Worm (Caenorhabditis elegans): Measurements from ENCODE around the gene Y8A9A.2.

Y8A9A.2 gene

DNA sequence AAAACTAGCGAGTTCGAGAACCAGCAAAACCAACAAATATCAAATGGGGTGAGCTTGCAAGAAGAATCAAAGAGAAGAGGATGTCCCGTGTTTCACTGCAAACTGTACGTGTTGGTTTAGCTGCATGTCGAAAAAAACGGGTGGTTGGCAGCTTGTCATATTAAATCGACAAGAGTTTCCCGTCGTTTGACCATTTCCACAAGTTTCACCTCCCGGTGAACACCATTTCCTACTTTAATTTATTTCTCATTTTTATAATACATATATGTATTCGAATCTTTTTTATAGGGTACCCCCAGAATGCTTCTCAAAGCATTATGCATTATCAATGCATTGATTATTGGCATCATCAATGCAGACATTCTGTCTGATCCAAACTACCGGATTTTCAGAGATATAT lies at the start of gene Y8A9A.2:
Y8A9A.2 (plus strand) TSS at position 301 of the 400 bp plus-strand sequence.
- TF ChIP-seq nhr-76 (tag; optimal IDR thresholded peaks at IDR 0.05) (no peak), nhr-77 (tag; optimal IDR thresholded peaks at IDR 0.05) (no peak), elt-1 (tag; optimal IDR thresholded peaks at IDR 0.05) (no peak), fkh-10 (GFP tag; optimal IDR thresholded peaks at IDR 0.05) (no peak)

DNA sequence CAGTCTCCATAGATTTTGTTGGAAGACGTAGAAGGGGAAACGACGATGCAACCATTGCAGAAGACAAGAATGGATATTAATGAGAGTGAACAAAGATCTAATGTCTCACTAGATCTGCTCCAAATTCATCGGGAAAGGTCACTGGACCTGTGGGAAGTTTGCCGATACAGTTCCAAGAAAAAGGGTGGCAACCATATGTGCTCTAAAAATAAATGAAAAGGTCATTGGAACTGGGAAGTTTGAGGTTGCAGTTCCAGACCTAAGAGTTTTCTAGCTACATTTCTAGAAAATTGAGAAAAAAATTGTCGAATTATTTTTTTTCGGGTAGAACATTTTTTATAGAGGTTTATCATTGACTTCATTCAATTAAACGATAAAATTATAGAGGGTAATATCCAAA lies 48.0 kb upstream of the Y8A9A.2 start, which contains the start of gene fbxb-92:
fbxb-92 (minus strand) TSS at position 101 of the 400 bp plus-strand sequence.
- TF ChIP-seq nhr-237 (tag; optimal IDR thresholded peaks at IDR 0.05), result no peak
- TF ChIP-seq eor-1 (tag; optimal IDR thresholded peaks at IDR 0.05), result no peak
- no peak for TF ChIP-seq nhr-43 (tag; optimal IDR thresholded peaks at IDR 0.05; ENCODE audit: poor library complexity, severe bottlenecking)
- TF ChIP-seq unc-39 (tag; optimal IDR thresholded peaks at IDR 0.05), result no peak
- no peak for TF ChIP-seq nfya-1 (tag; optimal IDR thresholded peaks at IDR 0.05; ENCODE audit: insufficient read depth)
- TF ChIP-seq R02D3.7 (tag; optimal IDR thresholded peaks at IDR 0.05), result no peak
- no peak for TF ChIP-seq nhr-28 (tag; optimal IDR thresholded peaks at IDR 0.05)
- TF ChIP-seq ceh-16 (tag; optimal IDR thresholded peaks at IDR 0.05), result no peak
- TF ChIP-seq egl-5 (tag; optimal IDR thresholded peaks at IDR 0.05), result no peak
- no peak for TF ChIP-seq ceh-9 (tag; optimal IDR thresholded peaks at IDR 0.05)
- no peak for TF ChIP-seq tbx-2 (tag; optimal IDR thresholded peaks at IDR 0.05)
- no peak for TF ChIP-seq elt-3 (tag; optimal IDR thresholded peaks at IDR 0.05)
- no peak for TF ChIP-seq jun-1 (tag; optimal IDR thresholded peaks at IDR 0.05)
- TF ChIP-seq ztf-4 (tag; optimal IDR thresholded peaks at IDR 0.05), result no peak
- TF ChIP-seq fkh-2 (tag; optimal IDR thresholded peaks at IDR 0.05), result no peak
- no peak for TF ChIP-seq nhr-76 (tag; optimal IDR thresholded peaks at IDR 0.05)
- no peak for TF ChIP-seq fkh-10 (GFP tag; optimal IDR thresholded peaks at IDR 0.05)
- TF ChIP-seq lin-15B (tag; optimal IDR thresholded peaks at IDR 0.05), result no peak

DNA sequence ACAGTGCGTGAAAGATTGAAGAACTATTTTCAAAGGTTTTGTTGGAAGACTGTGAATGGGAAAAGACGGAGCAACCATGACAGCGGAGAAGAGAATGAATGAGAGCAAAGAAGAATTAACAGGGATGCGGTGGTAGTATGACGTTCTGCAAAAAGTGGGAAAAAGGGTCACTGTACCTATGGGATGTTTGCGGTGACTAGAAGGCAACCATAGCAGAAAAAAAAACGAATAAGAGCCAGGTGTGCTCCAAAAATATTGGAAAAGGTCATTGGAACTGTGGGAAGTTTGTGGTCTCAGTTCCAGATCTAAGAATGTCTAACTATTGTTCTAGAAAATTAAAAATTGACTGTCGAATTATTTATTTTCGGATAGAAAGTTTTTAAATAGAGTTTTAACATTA lies 46.7 kb upstream of the Y8A9A.2 start, which contains the start of gene fbxb-90:
fbxb-90 (minus strand) TSS at position 101 of the 400 bp plus-strand sequence.
- TF ChIP-seq lin-15B (tag; optimal IDR thresholded peaks at IDR 0.05) (no peak), unc-62 (GFP tag; optimal IDR thresholded peaks at IDR 0.05) (no peak), ceh-28 (tag; optimal IDR thresholded peaks at IDR 0.05) (no peak), fkh-2 (tag; optimal IDR thresholded peaks at IDR 0.05) (no peak), ama-1 (optimal IDR thresholded peaks at IDR 0.05) (no peak), ztf-11 (tag; optimal IDR thresholded peaks at IDR 0.05) (no peak), nhr-67 (tag; optimal IDR thresholded peaks at IDR 0.05) (no peak), nhr-23 (tag; optimal IDR thresholded peaks at IDR 0.05) (no peak), zag-1 (tag; optimal IDR thresholded peaks at IDR 0.05) (no peak), nfya-1 (tag; optimal IDR thresholded peaks at IDR 0.05; ENCODE audit: insufficient read depth) (no peak), ceh-82 (tag; optimal IDR thresholded peaks at IDR 0.05) (no peak), unc-39 (tag; optimal IDR thresholded peaks at IDR 0.05) (no peak), elt-2 (tag; optimal IDR thresholded peaks at IDR 0.05) (no peak), elt-3 (tag; optimal IDR thresholded peaks at IDR 0.05) (no peak), ZK546.5 (tag; optimal IDR thresholded peaks at IDR 0.05) (no peak), nhr-77 (tag; optimal IDR thresholded peaks at IDR 0.05) (no peak), ceh-9 (tag; optimal IDR thresholded peaks at IDR 0.05) (no peak), elt-1 (tag; optimal IDR thresholded peaks at IDR 0.05) (no peak)

DNA sequence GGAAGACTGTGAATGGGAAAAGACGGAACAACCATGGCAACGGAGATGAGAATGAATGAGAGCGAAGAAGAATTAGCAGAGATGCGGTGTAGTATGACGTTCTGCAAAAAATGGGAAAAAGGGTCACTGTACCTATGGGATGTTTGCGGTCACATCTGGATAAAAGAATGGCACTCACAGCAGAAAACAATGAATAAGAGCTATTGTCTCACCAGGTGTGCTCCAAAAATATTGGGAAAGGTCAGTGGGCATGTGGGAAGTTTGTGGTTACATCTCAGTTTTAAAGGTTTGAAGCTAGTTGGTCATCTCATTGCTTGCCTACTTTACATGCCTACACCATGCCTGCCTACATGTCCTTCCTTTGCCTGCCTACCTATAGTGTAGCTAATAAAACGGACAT lies 44.7 kb upstream of the Y8A9A.2 start, which contains the start of gene fbxb-91:
fbxb-91 (minus strand) TSS at position 101 of the 400 bp plus-strand sequence.
- TF ChIP-seq egl-5 (tag; optimal IDR thresholded peaks at IDR 0.05) (no peak), mdl-1 (tag; optimal IDR thresholded peaks at IDR 0.05) (no peak), fkh-10 (GFP tag; optimal IDR thresholded peaks at IDR 0.05) (no peak), lin-15B (tag; optimal IDR thresholded peaks at IDR 0.05) (no peak), unc-39 (tag; optimal IDR thresholded peaks at IDR 0.05) (no peak), unc-62 (GFP tag; optimal IDR thresholded peaks at IDR 0.05) (no peak), zag-1 (tag; optimal IDR thresholded peaks at IDR 0.05) (no peak), nhr-77 (tag; optimal IDR thresholded peaks at IDR 0.05) (no peak), ztf-4 (tag; optimal IDR thresholded peaks at IDR 0.05) (no peak), lsy-12 (tag; optimal IDR thresholded peaks at IDR 0.05) (no peak), nhr-23 (tag; optimal IDR thresholded peaks at IDR 0.05) (no peak), nhr-237 (tag; optimal IDR thresholded peaks at IDR 0.05) (no peak), lin-39 (tag; optimal IDR thresholded peaks at IDR 0.05) (no peak), ceh-28 (tag; optimal IDR thresholded peaks at IDR 0.05) (no peak), daf-12 (tag; optimal IDR thresholded peaks at IDR 0.05) (no peak)

DNA sequence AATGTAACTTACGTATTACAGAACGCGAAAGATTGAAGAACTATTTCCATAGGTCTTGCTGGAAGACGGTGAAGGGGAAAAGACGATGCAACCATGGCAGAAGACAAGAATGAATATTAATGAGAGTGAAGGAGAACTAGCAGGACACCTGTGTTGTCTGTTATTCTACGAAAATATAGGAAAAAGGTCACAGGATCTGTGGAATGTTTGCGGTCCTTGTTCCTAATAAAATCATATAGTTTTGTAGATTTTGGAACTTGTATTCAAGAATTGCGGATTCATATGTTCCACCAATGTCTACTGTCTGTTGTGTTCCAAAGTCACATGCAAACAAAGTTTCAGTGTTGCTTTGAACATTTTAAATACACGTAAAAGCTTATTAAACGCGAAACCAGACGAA lies 43.2 kb upstream of the Y8A9A.2 start, which contains the start of gene sdz-11:
sdz-11 (minus strand) TSS at position 101 of the 400 bp plus-strand sequence.
- TF ChIP-seq fos-1 (tag; optimal IDR thresholded peaks at IDR 0.05), result no peak

Measured in whole organism, L3 larva.